Worm (Caenorhabditis elegans) whole organism, L1 larva: ENCODE results near the gene C16D9.1.

Source experiments
- C04F5.9 ChIP-seq: sonication (generic microtip); optimal IDR thresholded peaks from 2 replicates; lab custom pipeline; 2016; ENCODE audit warnings: missing genetic modification characterization, missing compliant biosample characterization
- C16A3.4 ChIP-seq: fragments of 150-350 bp; optimal IDR thresholded peaks from 2 replicates; lab custom pipeline; 2014; ENCODE audit warnings: missing biosample characterization, missing genetic modification characterization
- aha-1 ChIP-seq: fragments of 150-350 bp; optimal IDR thresholded peaks from 2 replicates; lab custom pipeline; 2014; ENCODE audit warnings: missing biosample characterization, missing genetic modification characterization
- alr-1 ChIP-seq: fragments of 200-800 bp; sonication (Bioruptor generic); optimal IDR thresholded peaks from 2 replicates; lab custom pipeline; 2018; ENCODE audit warnings: borderline replicate concordance, mild to moderate bottlenecking, missing genetic modification characterization, missing compliant biosample characterization
- ama-1 ChIP-seq: fragments of 150-350 bp; optimal IDR thresholded peaks from 2 replicates; lab custom pipeline; 2014
- blmp-1 ChIP-seq: fragments of 150-350 bp; optimal IDR thresholded peaks from 2 replicates; lab custom pipeline; 2014; ENCODE audit warnings: missing biosample characterization, missing genetic modification characterization
- ceh-8 ChIP-seq: fragments of 200-800 bp; sonication (Bioruptor generic); optimal IDR thresholded peaks from 2 replicates; lab custom pipeline; 2018; ENCODE audit warnings: mild to moderate bottlenecking, missing genetic modification characterization, moderate library complexity, missing compliant biosample characterization
- ceh-82 ChIP-seq, 3 experiments: fragments of 150-350 bp in 1 of 3; sonication (generic microtip) in 2 of 3; optimal IDR thresholded peaks; 2 replicates each; lab custom pipeline; 2014 to 2017; ENCODE audit warnings: missing biosample characterization in 3 of 3, missing genetic modification characterization in 3 of 3
- ceh-90 ChIP-seq: sonication (generic microtip); optimal IDR thresholded peaks from 2 replicates; lab custom pipeline; 2016; ENCODE audit warnings: missing genetic modification characterization, missing compliant biosample characterization
- dpl-1 ChIP-seq, 3 experiments: fragments of 150-350 bp in 2 of 3; sonication (generic microtip) in 1 of 3; optimal IDR thresholded peaks; 2 replicates each; lab custom pipeline; 2014 to 2017; ENCODE audit warnings: missing biosample characterization in 3 of 3, missing genetic modification characterization in 3 of 3, missing genetic modification reagents in 3 of 3
- dsc-1 ChIP-seq: sonication (generic microtip); optimal IDR thresholded peaks from 2 replicates; lab custom pipeline; 2016; ENCODE audit warnings: mild to moderate bottlenecking, missing genetic modification characterization, missing compliant biosample characterization
- egl-27 ChIP-seq, 2 experiments: fragments of 150-350 bp in 1 of 2; sonication (generic microtip); optimal IDR thresholded peaks; 3 replicates each; lab custom pipeline; 2017 to 2018; ENCODE audit warnings: missing biosample characterization in 2 of 2, missing genetic modification characterization in 2 of 2, missing genetic modification reagents in 2 of 2
- elt-2 ChIP-seq: sonication (generic microtip); optimal IDR thresholded peaks from 2 replicates; lab custom pipeline; 2016; ENCODE audit warnings: missing genetic modification characterization, mild to moderate bottlenecking, inconsistent platforms, missing compliant biosample characterization, missing genetic modification reagents
- elt-3 ChIP-seq, 6 experiments: fragments of 150-350 bp in 1 of 6; sonication (generic microtip); optimal IDR thresholded peaks; 2 replicates each; lab custom pipeline; 2017 to 2018; ENCODE audit warnings: missing biosample characterization in 6 of 6, missing genetic modification characterization in 6 of 6, inconsistent platforms in 1 of 6
- fkh-10 ChIP-seq: sonication (generic microtip); optimal IDR thresholded peaks from 2 replicates; lab custom pipeline; 2017; ENCODE audit warnings: missing biosample characterization, missing genetic modification reagents, missing genetic modification characterization
- fkh-4 ChIP-seq: sonication (generic microtip); optimal IDR thresholded peaks from 2 replicates; lab custom pipeline; 2016; ENCODE audit warnings: missing compliant biosample characterization, missing genetic modification characterization, borderline replicate concordance
- fos-1 ChIP-seq: fragments of 150-350 bp; optimal IDR thresholded peaks from 2 replicates; lab custom pipeline; 2014; ENCODE audit warnings: missing biosample characterization, missing genetic modification characterization
- grh-1 ChIP-seq: fragments of 200-800 bp; sonication (Bioruptor generic); IDR thresholded peaks from 2 replicates; pipeline ENCODE4 v1.3.6; 2022; ENCODE audit warnings: missing genetic modification reagents, missing genetic modification characterization, missing compliant biosample characterization
- hlh-17 ChIP-seq: fragments of 200-800 bp; sonication (Bioruptor generic); optimal IDR thresholded peaks from 2 replicates; lab custom pipeline; 2018; ENCODE audit warnings: missing genetic modification characterization, mild to moderate bottlenecking, missing compliant biosample characterization, moderate library complexity, borderline replicate concordance
- hpl-2 ChIP-seq: fragments of 150-350 bp; optimal IDR thresholded peaks from 2 replicates; lab custom pipeline; 2014; ENCODE audit warnings: missing biosample characterization, missing genetic modification reagents, missing genetic modification characterization
- irx-1 ChIP-seq: sonication (generic microtip); optimal IDR thresholded peaks from 2 replicates; lab custom pipeline; 2016; ENCODE audit warnings: missing genetic modification characterization, missing compliant biosample characterization
- jun-1 ChIP-seq: fragments of 150-350 bp; optimal IDR thresholded peaks from 2 replicates; lab custom pipeline; 2014; ENCODE audit warnings: missing biosample characterization, missing genetic modification reagents, missing genetic modification characterization
- lin-13 ChIP-seq: fragments of 150-350 bp; optimal IDR thresholded peaks from 2 replicates; lab custom pipeline; 2014; ENCODE audit warnings: missing biosample characterization, missing genetic modification reagents, missing genetic modification characterization
- lin-14 ChIP-seq: fragments of 200-800 bp; sonication (Bioruptor generic); optimal IDR thresholded peaks from 2 replicates; lab custom pipeline; 2018; ENCODE audit warnings: mild to moderate bottlenecking, missing genetic modification characterization, moderate library complexity, missing compliant biosample characterization
- lin-35 ChIP-seq, 2 experiments: fragments of 150-350 bp; optimal IDR thresholded peaks; 2 replicates each; lab custom pipeline; 2014; ENCODE audit warnings: missing biosample characterization in 2 of 2, missing genetic modification characterization in 2 of 2, missing genetic modification reagents in 2 of 2
- lin-39 ChIP-seq: fragments of 150-350 bp; optimal IDR thresholded peaks from 2 replicates; lab custom pipeline; 2014; ENCODE audit warnings: missing biosample characterization, missing genetic modification reagents, missing genetic modification characterization
- lir-3 ChIP-seq: sonication (generic microtip); optimal IDR thresholded peaks from 2 replicates; lab custom pipeline; 2016; ENCODE audit warnings: mild to moderate bottlenecking, missing genetic modification characterization, moderate library complexity, missing compliant biosample characterization; ENCODE audit not compliant: poor library complexity
- mab-9 ChIP-seq: fragments of 200-800 bp; sonication (Bioruptor generic); IDR thresholded peaks from 2 replicates; pipeline ENCODE4 v1.3.6; 2022; ENCODE audit warnings: missing genetic modification reagents, missing genetic modification characterization, missing compliant biosample characterization
- mdl-1 ChIP-seq, 2 experiments: fragments of 150-350 bp; optimal IDR thresholded peaks; 2 replicates each; lab custom pipeline; 2014 to 2017; ENCODE audit warnings: missing biosample characterization in 2 of 2, missing genetic modification characterization in 2 of 2, inconsistent platforms in 1 of 2
- nhr-12 ChIP-seq: sonication (generic microtip); optimal IDR thresholded peaks from 2 replicates; lab custom pipeline; 2017; ENCODE audit warnings: missing biosample characterization, missing genetic modification characterization
- nhr-20 ChIP-seq: sonication (generic microtip); optimal IDR thresholded peaks from 2 replicates; lab custom pipeline; 2016; ENCODE audit warnings: mild to moderate bottlenecking, missing genetic modification characterization, missing compliant biosample characterization
- nhr-47 ChIP-seq: sonication (generic microtip); optimal IDR thresholded peaks from 2 replicates; lab custom pipeline; 2016; ENCODE audit warnings: mild to moderate bottlenecking, missing genetic modification characterization, moderate library complexity, missing compliant biosample characterization
- nhr-76 ChIP-seq: sonication (generic microtip); optimal IDR thresholded peaks from 2 replicates; lab custom pipeline; 2017; ENCODE audit warnings: missing biosample characterization, missing genetic modification characterization
- nhr-84 ChIP-seq: sonication (generic microtip); optimal IDR thresholded peaks from 2 replicates; lab custom pipeline; 2017; ENCODE audit warnings: missing biosample characterization, missing genetic modification characterization
- nhr-85 ChIP-seq: sonication (generic microtip); peaks from one replicate; lab custom pipeline; 2016; ENCODE audit warnings: missing genetic modification characterization, inconsistent platforms, missing compliant biosample characterization
- pag-3 ChIP-seq: sonication (generic microtip); optimal IDR thresholded peaks from 2 replicates; lab custom pipeline; 2017; ENCODE audit warnings: missing genetic modification characterization, mild to moderate bottlenecking, missing compliant biosample characterization, antibody characterized with exemption, borderline replicate concordance; ENCODE audit not compliant: insufficient read depth
- pax-3 ChIP-seq: fragments of 200-800 bp; sonication (Bioruptor generic); optimal IDR thresholded peaks from 2 replicates; lab custom pipeline; 2018; ENCODE audit warnings: mild to moderate bottlenecking, missing genetic modification characterization, moderate library complexity, missing compliant biosample characterization
- rnt-1 ChIP-seq: sonication (generic microtip); optimal IDR thresholded peaks from 2 replicates; lab custom pipeline; 2016; ENCODE audit warnings: mild to moderate bottlenecking, missing genetic modification characterization, moderate library complexity, missing compliant biosample characterization
- skn-1 ChIP-seq: fragments of 150-350 bp; optimal IDR thresholded peaks from 2 replicates; lab custom pipeline; 2014; ENCODE audit warnings: missing biosample characterization, missing genetic modification characterization
- snpc-4 ChIP-seq: fragments of 150-350 bp; optimal IDR thresholded peaks from 2 replicates; lab custom pipeline; 2014; ENCODE audit warnings: missing biosample characterization, missing genetic modification characterization
- sox-4 ChIP-seq: sonication (generic microtip); optimal IDR thresholded peaks from 2 replicates; lab custom pipeline; 2016; ENCODE audit warnings: missing genetic modification characterization, missing compliant biosample characterization
- sptf-1 ChIP-seq: fragments of 150-350 bp; optimal IDR thresholded peaks from 2 replicates; lab custom pipeline; 2014; ENCODE audit warnings: missing biosample characterization, missing genetic modification characterization
- swsn-7 ChIP-seq: sonication (generic microtip); optimal IDR thresholded peaks from 2 replicates; lab custom pipeline; 2016; ENCODE audit warnings: missing genetic modification characterization, missing compliant biosample characterization
- tbx-2 ChIP-seq: sonication (generic microtip); optimal IDR thresholded peaks from 2 replicates; lab custom pipeline; 2016; ENCODE audit warnings: missing genetic modification characterization, missing compliant biosample characterization
- tlp-1 ChIP-seq: fragments of 150-350 bp; optimal IDR thresholded peaks from 2 replicates; lab custom pipeline; 2014; ENCODE audit warnings: missing biosample characterization, missing genetic modification characterization
- unc-62 ChIP-seq: fragments of 150-350 bp; optimal IDR thresholded peaks from 2 replicates; lab custom pipeline; 2014; ENCODE audit warnings: missing biosample characterization, missing genetic modification reagents, missing genetic modification characterization
- unc-86 ChIP-seq: sonication (generic microtip); optimal IDR thresholded peaks from 2 replicates; lab custom pipeline; 2016; ENCODE audit warnings: missing genetic modification characterization, missing compliant biosample characterization
- unc-98 ChIP-seq: fragments of 200-800 bp; sonication (Bioruptor generic); IDR thresholded peaks from 2 replicates; pipeline ENCODE4 v1.3.6; 2022; ENCODE audit warnings: missing genetic modification characterization, missing compliant biosample characterization
- vab-15 ChIP-seq: sonication (generic microtip); optimal IDR thresholded peaks from 2 replicates; lab custom pipeline; 2017; ENCODE audit warnings: missing genotype, mild to moderate bottlenecking, missing genetic modification characterization, missing compliant biosample characterization
- zag-1 ChIP-seq: fragments of 150-350 bp; optimal IDR thresholded peaks from 2 replicates; lab custom pipeline; 2014; ENCODE audit warnings: missing biosample characterization, missing genetic modification characterization
- zip-4 ChIP-seq: fragments of 200-800 bp; sonication (Bioruptor generic); optimal IDR thresholded peaks from 2 replicates; lab custom pipeline; 2018; ENCODE audit warnings: mild to moderate bottlenecking, missing genetic modification characterization, moderate library complexity, missing compliant biosample characterization
- ztf-11 ChIP-seq, 2 experiments: sonication (generic microtip); optimal IDR thresholded peaks; 2 replicates each; lab custom pipeline; 2016 to 2017; ENCODE audit warnings: missing genetic modification characterization in 2 of 2, missing biosample characterization in 1 of 2, missing compliant biosample characterization in 1 of 2
- ztf-4 ChIP-seq: fragments of 150-350 bp; optimal IDR thresholded peaks from 2 replicates; lab custom pipeline; 2014; ENCODE audit warnings: missing biosample characterization, missing genetic modification characterization

C16D9.1 gene

ce11 chrV:8302522-8302921, 43.4 kb downstream of the C16D9.1 start, which contains the start of gene sel-9:
Gene sel-9, minus strand, starts transcription at chrV:8302580.
- TF ChIP-seq lin-35 (GFP tag; optimal IDR thresholded peaks at IDR 0.05; lab: Kevin White, UChicago) (peak; percentile 91 to 95), nhr-20 (tag; lab: Kevin White, UChicago) (peak; percentile 59), C16A3.4 (tag; lab: Kevin White, UChicago) (peak; percentile 76), vab-15 (tag; lab: Kevin White, UChicago) (no peak), unc-62 (GFP tag; lab: Kevin White, UChicago) (no peak), irx-1 (tag; lab: Kevin White, UChicago) (no peak), tlp-1 (tag; lab: Kevin White, UChicago) (no peak), lin-39 (tag; lab: Kevin White, UChicago) (peak; percentile 30), skn-1 (tag; lab: Kevin White, UChicago) (peak; percentile 37), sptf-1 (tag; lab: Kevin White, UChicago) (no peak), ceh-82 (tag; optimal IDR thresholded peaks at IDR 0.05; lab: Kevin White, UChicago) (peak; percentile 19 to 38 (median 26)), aha-1 (tag; lab: Kevin White, UChicago) (no peak), C04F5.9 (tag; lab: Kevin White, UChicago) (no peak), lir-3 (tag; lab: Kevin White, UChicago) (no peak), ztf-11 (tag; optimal IDR thresholded peaks at IDR 0.05; lab: Kevin White, UChicago) (no peak), nhr-76 (tag; lab: Kevin White, UChicago) (no peak), lin-13 (GFP tag; lab: Kevin White, UChicago) (no peak), nhr-84 (tag; lab: Kevin White, UChicago) (no peak), mab-9 (GFP tag; lab: Robert Waterston, UW) (no peak), unc-98 (GFP tag; lab: Robert Waterston, UW) (no peak), ceh-8 (GFP tag; lab: Kevin White, UChicago) (no peak), elt-2 (tag; lab: Kevin White, UChicago) (peak; percentile 9), ztf-4 (tag; lab: Kevin White, UChicago) (no peak), pax-3 (tag; lab: Kevin White, UChicago) (no peak), ama-1 (lab: Kevin White, UChicago) (peak; percentile 14), rnt-1 (tag; lab: Kevin White, UChicago) (peak; percentile 43), egl-27 (tag; optimal IDR thresholded peaks at IDR 0.05; lab: Kevin White, UChicago) (no peak), dsc-1 (tag; lab: Kevin White, UChicago) (peak; percentile 24), sox-4 (no peak), pag-3 (no peak), fkh-10 (GFP tag; lab: Kevin White, UChicago) (no peak), blmp-1 (tag; lab: Kevin White, UChicago) (peak; percentile 64), fkh-4 (tag; lab: Kevin White, UChicago) (no peak), fos-1 (no peak), mdl-1 (tag; optimal IDR thresholded peaks at IDR 0.05; lab: Kevin White, UChicago) (peak in 1 of 2 experiments; percentile 42), tbx-2 (tag; lab: Kevin White, UChicago) (peak; percentile 48), dpl-1 (GFP tag; optimal IDR thresholded peaks at IDR 0.05; lab: Kevin White, UChicago) (peak; percentile 85 to 92 (median 89)), swsn-7 (tag; lab: Kevin White, UChicago) (peak; percentile 56), zag-1 (tag; lab: Kevin White, UChicago) (no peak), jun-1 (tag; lab: Kevin White, UChicago) (peak; percentile 21), nhr-85 (no peak), grh-1 (GFP tag; lab: Robert Waterston, UW) (no peak), alr-1 (no peak), unc-86 (tag; lab: Kevin White, UChicago) (no peak), ceh-90 (tag; lab: Kevin White, UChicago) (no peak), nhr-12 (tag; lab: Kevin White, UChicago) (no peak), hpl-2 (GFP tag; lab: Kevin White, UChicago) (no peak), hlh-17 (GFP tag; lab: Kevin White, UChicago) (no peak), nhr-47 (peak; percentile 53), zip-4 (GFP tag; lab: Kevin White, UChicago) (no peak), snpc-4 (peak; percentile 60), lin-14 (GFP tag; lab: Kevin White, UChicago) (peak; percentile 47), elt-3 (tag; optimal IDR thresholded peaks at IDR 0.05; lab: Kevin White, UChicago) (peak in 1 of 6 experiments; percentile 47)
